Worm (Caenorhabditis elegans): ENCODE results near the gene fbxa-105.

fbxa-105 gene

DNA sequence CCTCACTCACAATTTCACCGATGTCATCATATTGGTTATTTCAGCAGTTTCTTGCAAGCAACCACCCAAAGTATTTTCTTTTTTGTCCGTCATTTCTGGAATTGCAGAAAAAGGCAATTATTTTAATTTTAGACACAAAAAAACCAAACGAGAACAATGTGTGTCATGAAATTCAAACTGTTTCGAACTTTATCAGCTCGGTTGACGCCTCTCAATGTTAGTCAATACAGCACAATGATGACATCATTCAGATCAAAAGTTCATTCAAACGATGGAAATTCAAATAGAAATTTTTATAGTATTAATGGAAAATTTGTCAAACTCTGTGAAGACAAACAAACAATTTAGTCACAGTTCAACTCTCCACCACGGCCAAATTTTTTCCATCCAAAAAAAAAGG, at the start of gene fbxa-105:
fbxa-105 (minus strand) TSS at position 97 of the 400 bp plus-strand sequence.
- TF ChIP-seq egl-27 (tag; optimal IDR thresholded peaks at IDR 0.05) (no peak), lsy-2 (tag; optimal IDR thresholded peaks at IDR 0.05) (no peak), ceh-88 (GFP tag; IDR thresholded peaks at IDR 0.05) (no peak), jun-1 (tag; optimal IDR thresholded peaks at IDR 0.05) (no peak), irx-1 (tag; optimal IDR thresholded peaks at IDR 0.05) (no peak), Y116A8C.19 (tag; optimal IDR thresholded peaks at IDR 0.05; ENCODE audit: borderline replicate concordance) (no peak), sup-37 (GFP tag; optimal IDR thresholded peaks at IDR 0.05) (no peak), elt-2 (tag; optimal IDR thresholded peaks at IDR 0.05) (peak; percentile 3), unc-86 (tag; optimal IDR thresholded peaks at IDR 0.05) (no peak), efl-1 (optimal IDR thresholded peaks at IDR 0.05) (no peak), efl-1 (GFP tag; optimal IDR thresholded peaks at IDR 0.05 in 1 of 2) (peak in 1 of 2 experiments; percentile 19), dpl-1 (GFP tag; optimal IDR thresholded peaks at IDR 0.05) (no peak), nhr-47 (tag; optimal IDR thresholded peaks at IDR 0.05) (no peak)

DNA sequence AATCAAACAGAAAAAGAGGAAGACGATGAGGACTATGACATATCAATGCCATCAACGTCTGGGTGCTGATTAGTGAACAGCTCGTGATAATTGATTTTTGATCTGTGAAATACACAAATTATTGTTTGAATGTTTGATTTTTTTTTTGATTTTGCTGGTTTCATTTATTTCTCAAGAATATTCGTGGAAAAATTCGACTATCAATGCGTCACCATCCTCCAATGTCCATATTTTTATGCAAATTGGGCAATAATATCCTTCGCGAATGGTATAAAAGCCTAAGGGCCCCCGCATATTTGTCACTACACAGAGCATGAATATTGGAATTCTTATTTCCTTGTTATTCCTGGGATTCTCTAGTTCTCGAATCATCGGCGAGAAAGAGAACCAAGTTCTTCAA, 48.0 kb upstream of the fbxa-105 start, which contains the start of gene try-13:
try-13 (plus strand) TSS at position 301 of the 400 bp plus-strand sequence.
- TF ChIP-seq lin-14 (GFP tag; optimal IDR thresholded peaks at IDR 0.05): no peak
- TF ChIP-seq efl-1 (optimal IDR thresholded peaks at IDR 0.05): no peak
- peak in 1 of 2 experiments; percentile 36 for TF ChIP-seq efl-1 (GFP tag; optimal IDR thresholded peaks at IDR 0.05 in 1 of 2)

DNA sequence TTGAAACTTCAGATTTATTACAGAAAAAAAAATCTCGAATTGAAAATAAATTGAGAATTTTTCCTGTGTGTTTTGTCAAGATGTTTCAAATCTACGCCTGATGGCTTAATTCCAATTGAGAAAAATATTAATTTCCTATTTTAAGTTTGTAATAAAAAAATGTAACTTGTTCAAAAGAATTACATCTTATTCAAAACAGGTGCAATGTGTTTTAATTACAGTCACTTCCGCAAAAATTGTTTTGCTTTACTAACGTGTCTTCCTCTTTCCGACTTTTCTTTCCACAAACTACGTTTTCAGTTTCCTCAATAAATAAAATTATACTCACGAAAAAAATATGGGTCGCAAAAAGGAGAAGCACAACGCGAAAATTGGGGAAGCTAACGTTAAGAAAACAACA, 46.2 kb upstream of the fbxa-105 start, which contains the start of gene F25E5.16:
F25E5.16 (plus strand) TSS at position 301 of the 400 bp plus-strand sequence.
- no peak for TF ChIP-seq lin-35 (GFP tag; optimal IDR thresholded peaks at IDR 0.05)
- no peak for TF ChIP-seq efl-1 (optimal IDR thresholded peaks at IDR 0.05)
- peak in 1 of 2 experiments; percentile 58 for TF ChIP-seq efl-1 (GFP tag; optimal IDR thresholded peaks at IDR 0.05 in 1 of 2)

DNA sequence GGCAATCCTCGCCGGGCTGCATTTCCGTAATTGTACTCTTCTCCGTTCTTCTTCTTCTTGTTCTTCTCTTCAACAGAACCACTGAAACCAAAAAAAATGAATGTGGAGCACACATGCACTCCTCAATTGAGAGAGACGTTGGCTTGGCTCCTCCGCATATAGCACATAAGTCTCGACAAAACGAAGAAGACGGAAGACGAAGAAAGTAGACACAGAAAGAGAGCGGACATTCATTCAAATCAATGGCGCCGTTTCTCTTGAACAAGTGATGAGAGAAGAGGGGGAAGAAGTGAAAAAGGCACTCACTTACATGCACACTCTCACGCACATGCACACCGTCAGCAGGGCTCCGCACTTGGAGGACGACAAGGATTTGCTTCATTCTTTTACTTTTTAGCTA, 45.7 kb upstream of the fbxa-105 start, which contains the start of gene F25E5.9:
F25E5.9 (minus strand) TSS at position 382 of the 400 bp plus-strand sequence.
- no peak for TF ChIP-seq egl-27 (tag; optimal IDR thresholded peaks at IDR 0.05)
- TF ChIP-seq dsc-1 (tag; optimal IDR thresholded peaks at IDR 0.05): peak; percentile 2
- no peak for TF ChIP-seq nhr-237 (tag; optimal IDR thresholded peaks at IDR 0.05)
- TF ChIP-seq nhr-76 (tag; optimal IDR thresholded peaks at IDR 0.05): no peak
- no peak for TF ChIP-seq F16B12.6 (tag; optimal IDR thresholded peaks at IDR 0.05)
- no peak for TF ChIP-seq nhr-20 (tag; optimal IDR thresholded peaks at IDR 0.05)
- TF ChIP-seq mef-2 (tag; optimal IDR thresholded peaks at IDR 0.05): no peak
- TF ChIP-seq aha-1 (tag; optimal IDR thresholded peaks at IDR 0.05): no peak
- no peak for TF ChIP-seq nhr-28 (tag; optimal IDR thresholded peaks at IDR 0.05)
- no peak for TF ChIP-seq snpc-4 (tag; optimal IDR thresholded peaks at IDR 0.05)
- no peak for TF ChIP-seq jun-1 (tag; optimal IDR thresholded peaks at IDR 0.05)
- TF ChIP-seq ztf-4 (tag; optimal IDR thresholded peaks at IDR 0.05): no peak
- TF ChIP-seq hpl-2 (GFP tag; optimal IDR thresholded peaks at IDR 0.05): no peak
- TF ChIP-seq ztf-11 (tag; optimal IDR thresholded peaks at IDR 0.05): no peak
- TF ChIP-seq snu-23 (GFP tag; optimal IDR thresholded peaks at IDR 0.05): no peak
- TF ChIP-seq nhr-11 (tag; optimal IDR thresholded peaks at IDR 0.05): no peak
- no peak for TF ChIP-seq fos-1 (tag; optimal IDR thresholded peaks at IDR 0.05)
- TF ChIP-seq nhr-77 (tag; optimal IDR thresholded peaks at IDR 0.05): no peak
- peak; percentile 38 for TF ChIP-seq fkh-10 (GFP tag; optimal IDR thresholded peaks at IDR 0.05)
- TF ChIP-seq nhr-12 (tag; optimal IDR thresholded peaks at IDR 0.05): no peak
- no peak for TF ChIP-seq ama-1 (optimal IDR thresholded peaks at IDR 0.05)
- TF ChIP-seq tlp-1 (tag; optimal IDR thresholded peaks at IDR 0.05): no peak
- TF ChIP-seq unc-86 (tag; optimal IDR thresholded peaks at IDR 0.05): peak; percentile 5
- TF ChIP-seq ceh-88 (GFP tag; IDR thresholded peaks at IDR 0.05): no peak
- no peak for TF ChIP-seq elt-2 (tag; optimal IDR thresholded peaks at IDR 0.05)
- peak; percentile 86 for TF ChIP-seq lin-14 (GFP tag; optimal IDR thresholded peaks at IDR 0.05)
- TF ChIP-seq ets-5 (GFP tag; IDR thresholded peaks at IDR 0.05): no peak
- TF ChIP-seq alr-1 (tag; optimal IDR thresholded peaks at IDR 0.05; ENCODE audit: borderline replicate concordance): no peak
- TF ChIP-seq dpl-1 (GFP tag; optimal IDR thresholded peaks at IDR 0.05): peak in 1 of 3 experiments; percentile 11
- no peak for TF ChIP-seq Y116A8C.19 (tag; optimal IDR thresholded peaks at IDR 0.05; ENCODE audit: borderline replicate concordance)
- no peak for TF ChIP-seq ceh-8 (GFP tag; optimal IDR thresholded peaks at IDR 0.05)
- peak in 1 of 3 experiments; percentile 25 for TF ChIP-seq ceh-82 (tag; optimal IDR thresholded peaks at IDR 0.05)
- TF ChIP-seq ces-1 (GFP tag; optimal IDR thresholded peaks at IDR 0.05): no peak
- TF ChIP-seq mep-1 (tag; optimal IDR thresholded peaks at IDR 0.05): no peak
- TF ChIP-seq hlh-4 (tag; optimal IDR thresholded peaks at IDR 0.05): no peak
- no peak for TF ChIP-seq isw-1 (GFP tag; IDR thresholded peaks at IDR 0.05)
- no peak for TF ChIP-seq elt-3 (tag; optimal IDR thresholded peaks at IDR 0.05)
- TF ChIP-seq rnt-1 (tag; optimal IDR thresholded peaks at IDR 0.05): no peak
- TF ChIP-seq C16A3.4 (tag; optimal IDR thresholded peaks at IDR 0.05): no peak

Data from whole organism, L1 larva.